Fruit fly (Drosophila melanogaster): ENCODE results near the gene CG15482.

The CG15482 gene

dm6 chr2L:13179095-13179494 lies 32.5 kb downstream of the CG15482 start, which contains the start of gene Alg7 (continued):
- TF ChIP-seq usp (GFP tag; optimal IDR thresholded peaks at IDR 0.05): no peak

dm6 chr2L:13176701-13177249 lies 34.8 kb downstream of the CG15482 start, which contains the start of the genes Sfmbt and CG5439:
Gene Sfmbt (minus strand): TSS chr2L:13176785.
Gene CG5439 (plus strand): TSS chr2L:13177150.
- TF ChIP-seq tup (GFP tag; optimal IDR thresholded peaks at IDR 0.05): peak; percentile 26
- TF ChIP-seq pzg (GFP tag; optimal IDR thresholded peaks at IDR 0.05): peak; percentile 89
- TF ChIP-seq zen2 (GFP tag; IDR thresholded peaks at IDR 0.05; ENCODE audit: partially characterized antibody): no peak
- peak; percentile 72 for TF ChIP-seq CG8944 (GFP tag; optimal IDR thresholded peaks at IDR 0.05)
- TF ChIP-seq gsb-n (tag; optimal IDR thresholded peaks at IDR 0.05): no peak
- TF ChIP-seq maf-S (GFP tag; optimal IDR thresholded peaks at IDR 0.05): peak; percentile 75
- no peak for TF ChIP-seq fd102C (GFP tag; optimal IDR thresholded peaks at IDR 0.05)
- TF ChIP-seq Atf-2 (GFP tag; optimal IDR thresholded peaks at IDR 0.05): peak; percentile 66
- peak; percentile 61 for TF ChIP-seq croc (GFP tag; conservative IDR thresholded peaks at IDR 0.05)
- TF ChIP-seq Doc3 (GFP tag; IDR thresholded peaks at IDR 0.05; ENCODE audit: partially characterized antibody): no peak
- no peak for TF ChIP-seq Ravus (GFP tag; IDR thresholded peaks at IDR 0.05)
- TF ChIP-seq Fer1 (GFP tag; optimal IDR thresholded peaks at IDR 0.05): peak; percentile 73
- TF ChIP-seq B-H1 (GFP tag; IDR thresholded peaks at IDR 0.05): peak; percentile 32; the same call in 2 of the 3 replicates
- TF ChIP-seq fd3F (GFP tag; optimal IDR thresholded peaks at IDR 0.05): peak; percentile 59
- TF ChIP-seq gro (GFP tag; optimal IDR thresholded peaks at IDR 0.05): peak; percentile 17
- no peak for TF ChIP-seq CG2199 (GFP tag; IDR thresholded peaks at IDR 0.05)
- no peak for TF ChIP-seq CkIIα-i1 (GFP tag; IDR thresholded peaks at IDR 0.05)
- peak; percentile 29 for TF ChIP-seq crc (GFP tag; optimal IDR thresholded peaks at IDR 0.05)
- TF ChIP-seq Chrac-16 (GFP tag; optimal IDR thresholded peaks at IDR 0.05): peak; percentile 76
- peak; percentile 57 for TF ChIP-seq Fer2 (tag; optimal IDR thresholded peaks at IDR 0.05)
- TF ChIP-seq CG13894 (tag; optimal IDR thresholded peaks at IDR 0.05): no peak
- TF ChIP-seq CG6654 (GFP tag; optimal IDR thresholded peaks at IDR 0.05): peak; percentile 18
- peak; percentile 48 for TF ChIP-seq Dp (GFP tag; optimal IDR thresholded peaks at IDR 0.05)
- TF ChIP-seq corto (GFP tag; optimal IDR thresholded peaks at IDR 0.05): peak; percentile 29
- TF ChIP-seq CG12236 (GFP tag; optimal IDR thresholded peaks at IDR 0.05): peak; percentile 25
- no peak for TF ChIP-seq fd64A (GFP tag; optimal IDR thresholded peaks at IDR 0.05)
- peak; percentile 49; the same call in 1 of the 2 replicates for TF ChIP-seq CG42726 (GFP tag; IDR thresholded peaks at IDR 0.05; ENCODE audit: partially characterized antibody)
- no peak for TF ChIP-seq CG18599 (GFP tag; optimal IDR thresholded peaks at IDR 0.05)
- TF ChIP-seq Taf1 (GFP tag; IDR thresholded peaks at IDR 0.05): no peak; the same call in 1 of the 2 replicates
- TF ChIP-seq CG9437 (GFP tag; optimal IDR thresholded peaks at IDR 0.05): peak; percentile 29
- peak; percentile 90 for TF ChIP-seq CG9932 (GFP tag; IDR thresholded peaks at IDR 0.05)
- TF ChIP-seq CG10209 (GFP tag; optimal IDR thresholded peaks at IDR 0.05): no peak
- TF ChIP-seq Asciz (GFP tag; optimal IDR thresholded peaks at IDR 0.05): no peak
- peak; percentile 57 for TF ChIP-seq NC2β (GFP tag; optimal IDR thresholded peaks at IDR 0.05)
- peak; percentile 81 for TF ChIP-seq CG13424 (tag; optimal IDR thresholded peaks at IDR 0.05)
- TF ChIP-seq cato (GFP tag; optimal IDR thresholded peaks at IDR 0.05; ENCODE audit: borderline replicate concordance): peak; percentile 65
- TF ChIP-seq esg (GFP tag; conservative IDR thresholded peaks at IDR 0.05): peak; percentile 70
- TF ChIP-seq Xbp1 (GFP tag; optimal IDR thresholded peaks at IDR 0.05): peak; percentile 87
- TF ChIP-seq sisA (GFP tag; IDR thresholded peaks at IDR 0.05): peak; percentile 77
- TF ChIP-seq CG11723 (GFP tag; optimal IDR thresholded peaks at IDR 0.05): no peak
- TF ChIP-seq CG31224 (GFP tag; IDR thresholded peaks at IDR 0.05): peak; percentile 40; the same call in 1 of the 2 replicates
- no peak for TF ChIP-seq CG31365 (tag; optimal IDR thresholded peaks at IDR 0.05)
- TF ChIP-seq CG6854 (GFP tag; optimal IDR thresholded peaks at IDR 0.05): peak; percentile 16
- peak; percentile 64; the same call in 1 of the 2 replicates for TF ChIP-seq CG14667 (GFP tag; IDR thresholded peaks at IDR 0.05)
- TF ChIP-seq al (GFP tag; IDR thresholded peaks at IDR 0.05): peak; percentile 71
- peak; percentile 21; the same call in 1 of the 2 replicates for TF ChIP-seq Adf1 (GFP tag; IDR thresholded peaks at IDR 0.05)
- TF ChIP-seq CG32532 (GFP tag; IDR thresholded peaks at IDR 0.05): peak; percentile 77

Measured in whole organism, embryonic.